Worm (Caenorhabditis elegans) whole organism, L4 larva: Measurements from ENCODE around the gene C09B9.1.

Experiments
- dmd-8 ChIP-seq: fragments of 200-800 bp; sonication (Bioruptor generic); IDR thresholded peaks from 2 replicates; pipeline ENCODE4 v1.3.6; 2022; ENCODE audit warnings: missing genetic modification characterization, missing compliant biosample characterization
- dpl-1 ChIP-seq: fragments of 150-350 bp; optimal IDR thresholded peaks from 2 replicates; lab custom pipeline; 2014; ENCODE audit warnings: missing biosample characterization, missing genetic modification reagents, missing genetic modification characterization
- dve-1 ChIP-seq: sonication (generic microtip); optimal IDR thresholded peaks from 2 replicates; lab custom pipeline; 2017; ENCODE audit warnings: antibody characterized with exemption, mild to moderate bottlenecking, missing genetic modification characterization, missing compliant biosample characterization; ENCODE audit not compliant: insufficient read depth
- fos-1 ChIP-seq: fragments of 150-350 bp; optimal IDR thresholded peaks from 2 replicates; lab custom pipeline; 2014; ENCODE audit warnings: missing biosample characterization, missing genetic modification characterization
- hlh-30 ChIP-seq: sonication (generic microtip); optimal IDR thresholded peaks from 2 replicates; lab custom pipeline; 2017; ENCODE audit warnings: antibody characterized with exemption, mild to moderate bottlenecking, missing genetic modification characterization, missing compliant biosample characterization; ENCODE audit not compliant: insufficient read depth
- lin-39 ChIP-seq: fragments of 150-350 bp; optimal IDR thresholded peaks from 2 replicates; lab custom pipeline; 2014; ENCODE audit warnings: missing biosample characterization, missing genetic modification reagents, missing genetic modification characterization
- lsy-2 ChIP-seq, 2 experiments: fragments of 150-350 bp in 1 of 2; sonication (generic microtip) in 1 of 2; optimal IDR thresholded peaks; 2 replicates each; lab custom pipeline; 2014 to 2017; ENCODE audit warnings: missing biosample characterization in 2 of 2, missing genetic modification characterization in 2 of 2
- nhr-102 ChIP-seq: sonication (generic microtip); optimal IDR thresholded peaks from 2 replicates; lab custom pipeline; 2016; ENCODE audit warnings: mild to moderate bottlenecking, missing genetic modification characterization, moderate library complexity, missing compliant biosample characterization
- nhr-28 ChIP-seq: fragments of 150-350 bp; optimal IDR thresholded peaks from 2 replicates; lab custom pipeline; 2014; ENCODE audit warnings: missing biosample characterization, missing genetic modification characterization
- nhr-42 ChIP-seq: fragments of 200-800 bp; sonication (Bioruptor generic); IDR thresholded peaks from 2 replicates; pipeline ENCODE4 v1.3.6; 2022; ENCODE audit warnings: missing genetic modification characterization, missing compliant biosample characterization
- nhr-48 ChIP-seq: sonication (generic microtip); optimal IDR thresholded peaks from 2 replicates; lab custom pipeline; 2016; ENCODE audit warnings: mild to moderate bottlenecking, missing genetic modification characterization, missing compliant biosample characterization
- unc-39 ChIP-seq: sonication (generic microtip); optimal IDR thresholded peaks from 2 replicates; lab custom pipeline; 2017; ENCODE audit warnings: missing biosample characterization, missing genetic modification characterization
- unc-62 ChIP-seq, 3 experiments: fragments of 150-350 bp in 1 of 3; sonication (generic microtip); optimal IDR thresholded peaks in 2 of 3; peaks in 1 of 3; 1 replicate in 1 of 3; 2 replicates in 2 of 3; lab custom pipeline; 2014 to 2017; ENCODE audit warnings: missing biosample characterization in 3 of 3, missing genetic modification characterization in 3 of 3, missing genetic modification reagents in 3 of 3, missing genotype in 1 of 3
- ztf-11 ChIP-seq: fragments of 150-350 bp; optimal IDR thresholded peaks from 2 replicates; lab custom pipeline; 2014; ENCODE audit warnings: missing biosample characterization, missing genetic modification characterization

DNA sequence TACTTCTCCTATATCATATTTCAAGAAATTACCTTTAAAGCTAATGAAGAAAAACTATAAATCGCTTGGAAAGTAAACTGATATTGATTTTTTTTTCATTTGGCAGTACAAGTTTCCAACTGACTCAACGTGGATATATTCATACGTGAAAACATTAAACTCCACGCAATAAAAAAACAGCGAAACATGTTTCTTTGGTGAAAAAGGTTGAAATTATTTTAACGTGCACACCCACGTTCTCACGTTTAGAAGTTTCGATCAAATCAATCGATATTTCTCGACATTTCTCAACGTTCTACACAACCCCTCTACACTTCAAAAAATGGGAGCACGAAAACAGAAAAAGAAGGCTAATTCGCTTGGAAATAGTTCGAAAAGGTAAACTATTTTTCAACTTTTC is 8.6 kb upstream of the C09B9.1 start, which contains the start of the genes best-6 and C09B9.2:
- no peak for TF ChIP-seq lin-39 (tag; lab: Kevin White, UChicago)
- no peak for TF ChIP-seq lsy-2 (tag; optimal IDR thresholded peaks at IDR 0.05; lab: Kevin White, UChicago)
- no peak for TF ChIP-seq nhr-28 (tag; lab: Kevin White, UChicago)
- TF ChIP-seq fos-1 = no peak
- peak in 1 of 2 experiments; percentile 87 for TF ChIP-seq unc-62 (GFP tag; optimal IDR thresholded peaks at IDR 0.05 in 1 of 2; lab: Kevin White, UChicago)
- TF ChIP-seq unc-62 (tag; optimal IDR thresholded peaks at IDR 0.05; lab: Kevin White, UChicago) = no peak
- no peak for TF ChIP-seq nhr-48 (tag; lab: Kevin White, UChicago)
- no peak for TF ChIP-seq nhr-102 (tag; lab: Kevin White, UChicago)
- no peak for TF ChIP-seq unc-39 (tag; lab: Kevin White, UChicago)
- TF ChIP-seq ztf-11 (tag; lab: Kevin White, UChicago) = no peak
- no peak for TF ChIP-seq dve-1 (tag; lab: Kevin White, UChicago)
- TF ChIP-seq nhr-42 (GFP tag; lab: Robert Waterston, UW) = no peak
- no peak for TF ChIP-seq dpl-1 (GFP tag; lab: Kevin White, UChicago)
- no peak for TF ChIP-seq dmd-8
- TF ChIP-seq hlh-30 (tag; lab: Kevin White, UChicago) = no peak
